ENCODE assay signal across 5 fruit fly cellular contexts in genomic region chr3L:8693558-8694502, dm6.
A peak's percentile ranks its signal among the peaks of the same experiment; 100 is the strongest.
TF ChIP-seq lines count a peak whose summit lies in the region.

No protein-coding gene starts in this region.

- no peak for TF ChIP-seq CTCF in whole organism, embryonic (GFP tag; optimal IDR thresholded peaks at IDR 0.05; lab: Kevin White, UChicago)

TF ChIP-seq in whole organism, adult, 20 proteins besides CTCF, POLR2A, EP300 and RAD21:
- TF ChIP-seq kay (GFP tag; lab: Kevin White, UChicago; ENCODE audit: borderline replicate concordance) = peak; percentile 79
- TF ChIP-seq ovo (GFP tag; optimal IDR thresholded peaks at IDR 0.05; lab: Kevin White, UChicago) = peak; percentile 29
- TF ChIP-seq cic (GFP tag; optimal IDR thresholded peaks at IDR 0.05; lab: Kevin White, UChicago) = peak; percentile 47
- TF ChIP-seq bab1 (GFP tag; optimal IDR thresholded peaks at IDR 0.05; lab: Kevin White, UChicago) = peak; percentile 85
- no peak for TF ChIP-seq CG33017 (tag; optimal IDR thresholded peaks at IDR 0.05; lab: Kevin White, UChicago)

TF ChIP-seq in whole organism, embryonic, 481 proteins besides CTCF, POLR2A, EP300 and RAD21 (continues in another document):
- TF ChIP-seq HmgD (GFP tag; optimal IDR thresholded peaks at IDR 0.05; lab: Kevin White, UChicago) (no peak), CG10267 (tag; optimal IDR thresholded peaks at IDR 0.05; lab: Kevin White, UChicago) (no peak), CG10979 (tag; optimal IDR thresholded peaks at IDR 0.05; lab: Kevin White, UChicago) (no peak), NFAT (GFP tag; IDR thresholded peaks at IDR 0.05; lab: Robert Waterston, UW) (0 out of 2 replicates have a peak, but pooled peaks have one; percentile 37), tll (GFP tag; optimal IDR thresholded peaks at IDR 0.05; lab: Kevin White, UChicago) (no peak), CG32767 (GFP tag; IDR thresholded peaks at IDR 0.05; lab: Robert Waterston, UW) (no peak), ase (GFP tag; IDR thresholded peaks at IDR 0.05; lab: Robert Waterston, UW) (no peak), Optix (GFP tag; IDR thresholded peaks at IDR 0.05; lab: Robert Waterston, UW) (no peak), CG7271 (tag; optimal IDR thresholded peaks at IDR 0.05; lab: Kevin White, UChicago) (no peak), slbo (GFP tag; IDR thresholded peaks at IDR 0.05; lab: Robert Waterston, UW) (0 out of 2 replicates have a peak, but pooled peaks have one; percentile 3), usp (GFP tag; optimal IDR thresholded peaks at IDR 0.05; lab: Kevin White, UChicago) (no peak), slou (GFP tag; optimal IDR thresholded peaks at IDR 0.05; lab: Kevin White, UChicago) (no peak), gce (GFP tag; IDR thresholded peaks at IDR 0.05; lab: Robert Waterston, UW) (no peak), Hmr (GFP tag; optimal IDR thresholded peaks at IDR 0.05; lab: Kevin White, UChicago) (peak; percentile 36), CG2199 (GFP tag; IDR thresholded peaks at IDR 0.05; lab: Robert Waterston, UW) (no peak), CG17802 (tag; optimal IDR thresholded peaks at IDR 0.05; lab: Kevin White, UChicago) (no peak), sens-2 (GFP tag; IDR thresholded peaks at IDR 0.05; lab: Robert Waterston, UW) (no peak), CG3847 (GFP tag; IDR thresholded peaks at IDR 0.05; lab: Robert Waterston, UW) (no peak), CG12769 (tag; optimal IDR thresholded peaks at IDR 0.05; lab: Kevin White, UChicago) (peak; percentile 33), crol (GFP tag; IDR thresholded peaks at IDR 0.05; lab: Robert Waterston, UW) (peak; percentile 71), CG10543 (GFP tag; optimal IDR thresholded peaks at IDR 0.05; lab: Kevin White, UChicago) (peak; percentile 61), CG31388 (GFP tag; optimal IDR thresholded peaks at IDR 0.05; lab: Kevin White, UChicago) (no peak)

TF ChIP-seq in whole organism, prepupa, 60 proteins besides CTCF, POLR2A, EP300 and RAD21:
- TF ChIP-seq dac (GFP tag; optimal IDR thresholded peaks at IDR 0.05; lab: Kevin White, UChicago) (peak; percentile 33), CG6276 (GFP tag; optimal IDR thresholded peaks at IDR 0.05; lab: Kevin White, UChicago) (peak; percentile 85), fkh (GFP tag; optimal IDR thresholded peaks at IDR 0.05; lab: Kevin White, UChicago) (peak; percentile 43), Eip78C (GFP tag; lab: Kevin White, UChicago) (peak; percentile 50), Eip93F (GFP tag; optimal IDR thresholded peaks at IDR 0.05; lab: Kevin White, UChicago) (no peak), achi (GFP tag; optimal IDR thresholded peaks at IDR 0.05; lab: Kevin White, UChicago) (no peak), CG3919 (GFP tag; optimal IDR thresholded peaks at IDR 0.05; lab: Kevin White, UChicago) (no peak), CG32006 (GFP tag; optimal IDR thresholded peaks at IDR 0.05; lab: Kevin White, UChicago) (peak; percentile 39), ss (GFP tag; optimal IDR thresholded peaks at IDR 0.05; lab: Kevin White, UChicago) (no peak), CG8119 (GFP tag; IDR thresholded peaks at IDR 0.05; lab: Robert Waterston, UW) (peak; percentile 72), Sox14 (GFP tag; optimal IDR thresholded peaks at IDR 0.05; lab: Kevin White, UChicago) (no peak), CG1621 (tag; optimal IDR thresholded peaks at IDR 0.05; lab: Kevin White, UChicago) (no peak), CG6163 (GFP tag; IDR thresholded peaks at IDR 0.05; lab: Robert Waterston, UW) (0 out of 3 replicates have a peak, but pooled peaks have one; percentile 32), CG4318 (GFP tag; optimal IDR thresholded peaks at IDR 0.05; lab: Kevin White, UChicago) (no peak), CG11902 (GFP tag; optimal IDR thresholded peaks at IDR 0.05; lab: Kevin White, UChicago) (no peak), CG15336 (GFP tag; IDR thresholded peaks at IDR 0.05; lab: Robert Waterston, UW) (peak; percentile 68), esn (GFP tag; optimal IDR thresholded peaks at IDR 0.05; lab: Kevin White, UChicago) (no peak), eg (GFP tag; IDR thresholded peaks at IDR 0.05; lab: Robert Waterston, UW) (peak; percentile 71)

TF ChIP-seq in whole organism, pupa, 21 proteins besides CTCF, POLR2A, EP300 and RAD21:
- TF ChIP-seq CG8301 (tag; optimal IDR thresholded peaks at IDR 0.05; lab: Kevin White, UChicago) (peak; percentile 36), Snoo (tag; optimal IDR thresholded peaks at IDR 0.05; lab: Kevin White, UChicago) (no peak), CG13204 (GFP tag; optimal IDR thresholded peaks at IDR 0.05; lab: Kevin White, UChicago) (no peak), rn (GFP tag; IDR thresholded peaks at IDR 0.05; lab: Robert Waterston, UW) (0 out of 2 replicates have a peak, but pooled peaks have one; percentile 24), CG4496 (GFP tag; IDR thresholded peaks at IDR 0.05; lab: Robert Waterston, UW) (peak; percentile 69; the same call in 2 of the 3 replicates), fd96Ca (GFP tag; IDR thresholded peaks at IDR 0.05; lab: Robert Waterston, UW) (peak; percentile 64; the same call in 2 of the 3 replicates), gl (tag; optimal IDR thresholded peaks at IDR 0.05; lab: Kevin White, UChicago) (no peak), CG15710 (tag; optimal IDR thresholded peaks at IDR 0.05; lab: Kevin White, UChicago) (no peak), Ets98B (GFP tag; IDR thresholded peaks at IDR 0.05; lab: Robert Waterston, UW) (peak; percentile 76), D1 (tag; optimal IDR thresholded peaks at IDR 0.05; lab: Kevin White, UChicago) (no peak), CG34367 (tag; optimal IDR thresholded peaks at IDR 0.05; lab: Kevin White, UChicago) (no peak), CG10348 (GFP tag; IDR thresholded peaks at IDR 0.05; lab: Robert Waterston, UW) (no peak), CG9948 (tag; optimal IDR thresholded peaks at IDR 0.05; lab: Kevin White, UChicago) (no peak), CG14655 (GFP tag; optimal IDR thresholded peaks at IDR 0.05; lab: Kevin White, UChicago) (peak; percentile 47), CG8159 (tag; optimal IDR thresholded peaks at IDR 0.05; lab: Kevin White, UChicago) (no peak), Pif1B (GFP tag; optimal IDR thresholded peaks at IDR 0.05; lab: Kevin White, UChicago) (no peak), CG32121 (GFP tag; IDR thresholded peaks at IDR 0.05; lab: Robert Waterston, UW) (peak; percentile 62; the same call in 1 of the 2 replicates), Pif1A (GFP tag; optimal IDR thresholded peaks at IDR 0.05; lab: Kevin White, UChicago) (no peak), CG12605 (GFP tag; IDR thresholded peaks at IDR 0.05; lab: Robert Waterston, UW) (peak; percentile 74), CG17806 (tag; optimal IDR thresholded peaks at IDR 0.05; lab: Kevin White, UChicago) (no peak), EcR (GFP tag; optimal IDR thresholded peaks at IDR 0.05; lab: Kevin White, UChicago) (no peak)

TF ChIP-seq in whole organism, wandering third instar larva, 38 proteins besides CTCF, POLR2A, EP300 and RAD21:
- no peak for TF ChIP-seq Vsx2 (GFP tag; optimal IDR thresholded peaks at IDR 0.05; lab: Kevin White, UChicago; ENCODE audit: partially characterized antibody)
- no peak for TF ChIP-seq Rel (GFP tag; optimal IDR thresholded peaks at IDR 0.05; lab: Kevin White, UChicago)
- TF ChIP-seq Rel (tag; optimal IDR thresholded peaks at IDR 0.05; lab: Kevin White, UChicago) = peak; percentile 69
- TF ChIP-seq Hnf4 (GFP tag; optimal IDR thresholded peaks at IDR 0.05; lab: Kevin White, UChicago) = no peak
- no peak for TF ChIP-seq rgr (GFP tag; optimal IDR thresholded peaks at IDR 0.05; lab: Kevin White, UChicago)
- no peak for TF ChIP-seq foxo (GFP tag; optimal IDR thresholded peaks at IDR 0.05; lab: Kevin White, UChicago)
